Worm (Caenorhabditis elegans) whole organism, early embryonic: ENCODE measurements around the gene acs-19.

Source experiments
- B0310.2 ChIP-seq: sonication (generic microtip); optimal IDR thresholded peaks from 2 replicates; lab custom pipeline; 2016; ENCODE audit warnings: mild to moderate bottlenecking, missing genetic modification characterization, missing compliant biosample characterization
- ama-1 ChIP-seq: fragments of 150-350 bp; optimal IDR thresholded peaks from 2 replicates; lab custom pipeline; 2014
- ceh-36 ChIP-seq: sonication (generic microtip); optimal IDR thresholded peaks from 2 replicates; lab custom pipeline; 2016; ENCODE audit warnings: missing genetic modification characterization, inconsistent platforms, missing compliant biosample characterization
- ets-7 ChIP-seq: sonication (generic microtip); optimal IDR thresholded peaks from 2 replicates; lab custom pipeline; 2016; ENCODE audit warnings: missing genotype, missing genetic modification characterization, missing compliant biosample characterization
- flt-1 ChIP-seq: fragments of 200-800 bp; sonication (Bioruptor generic); IDR thresholded peaks from 2 replicates; pipeline ENCODE4 v1.3.6; 2022; ENCODE audit warnings: missing genetic modification characterization, missing compliant biosample characterization
- hmbx-1 ChIP-seq: sonication (generic microtip); optimal IDR thresholded peaks from 2 replicates; lab custom pipeline; 2016; ENCODE audit warnings: mild to moderate bottlenecking, missing genetic modification characterization, missing compliant biosample characterization
- pes-1 ChIP-seq: fragments of 200-800 bp; sonication (Bioruptor generic); IDR thresholded peaks from 2 replicates; pipeline ENCODE4 v1.3.6; 2022; ENCODE audit warnings: missing genetic modification reagents, missing genetic modification characterization, missing compliant biosample characterization
- scrt-1 ChIP-seq: fragments of 200-800 bp; sonication (Bioruptor generic); IDR thresholded peaks from 2 replicates; pipeline ENCODE4 v1.3.6; 2022; ENCODE audit warnings: missing genetic modification characterization, missing compliant biosample characterization
- tbx-37 ChIP-seq: fragments of 200-800 bp; sonication (Bioruptor generic); conservative IDR thresholded peaks from 2 replicates; pipeline ENCODE4 v1.3.6; 2022; ENCODE audit warnings: missing genetic modification reagents, missing genetic modification characterization, missing compliant biosample characterization

ce11 chrIII:3914836-3915235 is 50.5 kb downstream of the acs-19 start:
- TF ChIP-seq ama-1 (lab: Kevin White, UChicago) (no peak), pes-1 (GFP tag; lab: Robert Waterston, UW) (0 out of 2 replicates have a peak, but pooled peaks have one; percentile 19), flt-1 (GFP tag; lab: Robert Waterston, UW) (no peak), hmbx-1 (tag; lab: Kevin White, UChicago) (no peak), B0310.2 (tag; lab: Kevin White, UChicago) (no peak), tbx-37 (GFP tag; lab: Robert Waterston, UW) (no peak), scrt-1 (no peak), ets-7 (tag; lab: Kevin White, UChicago) (no peak), ceh-36 (tag; lab: Kevin White, UChicago) (no peak)
